Fruit fly (Drosophila melanogaster) Kc167 (cell line): Measurements from ENCODE around the gene CG14818.

ENCODE experiments used
- Myc ChIP-seq: fragments of >200 bp; optimal IDR thresholded peaks from 2 replicates; lab custom pipeline; 2017; ENCODE audit warnings: missing external identifiers
- Sin3A ChIP-seq: fragments of >200 bp; optimal IDR thresholded peaks from 2 replicates; lab custom pipeline; 2018; ENCODE audit warnings: missing external identifiers
- h ChIP-seq: fragments of >200 bp; optimal IDR thresholded peaks from 3 replicates; lab custom pipeline; 2018; ENCODE audit warnings: missing external identifiers
- insv ChIP-seq: fragments of >200 bp; optimal IDR thresholded peaks from 3 replicates; lab custom pipeline; 2018; ENCODE audit warnings: missing external identifiers
- psq ChIP-seq: fragments of >200 bp; optimal IDR thresholded peaks from 2 replicates; lab custom pipeline; 2017; ENCODE audit warnings: missing external identifiers
- ttk ChIP-seq: sonication (Bioruptor generic); optimal IDR thresholded peaks from 2 replicates; lab custom pipeline; 2017; ENCODE audit warnings: missing external identifiers

CG14818 gene

dm6 chrX:1899445-1900085 is 20.0 kb upstream of the CG14818 start:
- TF ChIP-seq Sin3A (lab: Kevin White, UChicago) (no peak), Myc (no peak), insv (lab: Kevin White, UChicago) (no peak), h (lab: Kevin White, UChicago) (no peak), ttk (lab: Kevin White, UChicago) (no peak), psq (lab: Kevin White, UChicago) (no peak)

- TF ChIP-seq Sin3A (lab: Kevin White, UChicago): no peak
- TF ChIP-seq h (lab: Kevin White, UChicago): no peak
- TF ChIP-seq insv (lab: Kevin White, UChicago): no peak
Measured at dm6 chrX:1897384-1897783, 17.8 kb upstream of the CG14818 start.

dm6 chrX:1893532-1893931 is 14.0 kb upstream of the CG14818 start:
- TF ChIP-seq Myc (no peak), ttk (lab: Kevin White, UChicago) (no peak), h (lab: Kevin White, UChicago) (no peak), psq (lab: Kevin White, UChicago) (no peak), insv (lab: Kevin White, UChicago) (no peak), Sin3A (lab: Kevin White, UChicago) (no peak)

dm6 chrX:1889926-1890325 is 10.4 kb upstream of the CG14818 start, which contains the start of the genes trr and mRpL16:
Gene trr (minus strand): TSS chrX:1889950.
Gene mRpL16 (plus strand): TSS chrX:1890256.
- TF ChIP-seq Myc: no peak
- no peak for TF ChIP-seq ttk (lab: Kevin White, UChicago)
- TF ChIP-seq insv (lab: Kevin White, UChicago): no peak
- no peak for TF ChIP-seq psq (lab: Kevin White, UChicago)
- TF ChIP-seq Sin3A (lab: Kevin White, UChicago): no peak
- TF ChIP-seq h (lab: Kevin White, UChicago): no peak

dm6 chrX:1880779-1881178 is 1.2 kb upstream of the CG14818 start:
- TF ChIP-seq insv (lab: Kevin White, UChicago) (no peak), ttk (lab: Kevin White, UChicago) (no peak), h (lab: Kevin White, UChicago) (no peak), Myc (no peak), Sin3A (lab: Kevin White, UChicago) (no peak), psq (lab: Kevin White, UChicago) (no peak)

dm6 chrX:1880139-1880556 is 574 bp upstream of the CG14818 start, which contains the start of gene Coa8:
Gene Coa8 (plus strand): TSS chrX:1880282.
- TF ChIP-seq ttk (lab: Kevin White, UChicago) (no peak), Myc (no peak), Sin3A (lab: Kevin White, UChicago) (no peak), h (lab: Kevin White, UChicago) (no peak), insv (lab: Kevin White, UChicago) (no peak), psq (lab: Kevin White, UChicago) (no peak)

dm6 chrX:1877107-1877736 is 2.4 kb downstream of the CG14818 start, which contains the start of the genes CG14817 and CG14805:
Gene CG14817 (minus strand): TSS chrX:1877270.
Gene CG14805 (plus strand): TSS chrX:1877317.
- no peak for TF ChIP-seq Myc
- no peak for TF ChIP-seq h (lab: Kevin White, UChicago)
- TF ChIP-seq insv (lab: Kevin White, UChicago): no peak
- TF ChIP-seq psq (lab: Kevin White, UChicago): no peak
- no peak for TF ChIP-seq ttk (lab: Kevin White, UChicago)
- no peak for TF ChIP-seq Sin3A (lab: Kevin White, UChicago)

- TF ChIP-seq Sin3A (lab: Kevin White, UChicago) (no peak), insv (lab: Kevin White, UChicago) (no peak), h (lab: Kevin White, UChicago) (no peak), Myc (no peak), ttk (lab: Kevin White, UChicago) (no peak), psq (lab: Kevin White, UChicago) (no peak)
Measured at dm6 chrX:1873515-1874126, 6.0 kb downstream of the CG14818 start, which contains the start of the genes Pgam5 and Vps26. Gene Pgam5 (minus strand): TSS chrX:1873565. Gene Vps26 (plus strand): TSS chrX:1873853.

DNA sequence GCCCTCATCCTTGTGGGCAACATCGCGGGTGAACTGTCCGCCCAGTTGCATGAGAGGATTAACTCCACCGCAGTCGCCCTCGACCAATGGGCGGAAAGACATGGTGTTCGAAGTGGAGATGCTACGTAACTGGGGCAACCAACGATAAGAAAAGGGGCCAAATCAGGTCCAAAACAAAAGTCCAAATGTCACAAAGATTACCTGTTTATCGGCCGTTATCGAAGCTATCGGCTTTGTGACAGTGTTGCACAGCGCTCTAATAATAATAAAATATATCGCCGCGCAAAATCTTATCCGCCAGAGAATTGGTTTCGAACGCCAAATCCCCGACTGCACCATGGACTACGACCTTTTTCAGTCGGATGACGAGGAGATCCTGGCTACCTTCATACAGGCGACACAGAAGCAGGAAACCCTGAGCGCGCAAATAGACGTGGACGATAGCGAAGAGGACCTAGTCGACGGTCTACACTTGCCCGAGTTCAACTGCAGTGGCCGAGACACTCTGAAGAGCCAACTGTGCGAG is 10.9 kb downstream of the CG14818 start, which contains the start of the genes CG14803 and Pex5:
Gene CG14803 (plus strand): TSS at position 285 of the 526 bp plus-strand sequence.
Gene Pex5 (minus strand): TSS at position 476 of the 526 bp plus-strand sequence.
- TF ChIP-seq ttk (lab: Kevin White, UChicago) (no peak), Myc (no peak), Sin3A (lab: Kevin White, UChicago) (no peak), insv (lab: Kevin White, UChicago) (no peak), h (lab: Kevin White, UChicago) (no peak), psq (lab: Kevin White, UChicago) (no peak)

DNA sequence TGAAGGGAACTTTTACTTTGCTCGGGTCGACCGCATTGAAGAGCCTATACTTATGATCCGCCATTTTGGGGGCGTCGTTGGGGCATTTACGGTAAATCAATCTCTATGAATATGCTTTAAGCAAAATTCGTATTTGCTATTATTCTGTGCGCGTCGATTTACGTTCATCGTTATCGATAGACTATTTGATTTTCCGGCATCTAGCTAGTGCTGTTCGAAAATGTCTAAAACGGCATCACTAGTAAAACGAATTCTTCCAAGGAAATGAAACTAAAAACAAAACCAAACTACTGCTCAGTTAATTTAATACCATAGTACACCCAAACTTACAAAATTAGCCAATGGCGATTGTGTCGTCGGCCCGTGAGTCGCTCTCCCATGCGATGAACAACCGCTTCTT is 13.9 kb downstream of the CG14818 start, which contains the start of the genes Gcna and MED18:
Gene Gcna (minus strand): TSS at position 163 of the 400 bp plus-strand sequence.
Gene MED18 (plus strand): TSS at position 237 of the 400 bp plus-strand sequence.
- no peak for TF ChIP-seq h (lab: Kevin White, UChicago)
- TF ChIP-seq Myc: no peak
- no peak for TF ChIP-seq psq (lab: Kevin White, UChicago)
- TF ChIP-seq ttk (lab: Kevin White, UChicago): no peak
- TF ChIP-seq Sin3A (lab: Kevin White, UChicago): no peak
- TF ChIP-seq insv (lab: Kevin White, UChicago): no peak
